In the genomic region with DNA sequence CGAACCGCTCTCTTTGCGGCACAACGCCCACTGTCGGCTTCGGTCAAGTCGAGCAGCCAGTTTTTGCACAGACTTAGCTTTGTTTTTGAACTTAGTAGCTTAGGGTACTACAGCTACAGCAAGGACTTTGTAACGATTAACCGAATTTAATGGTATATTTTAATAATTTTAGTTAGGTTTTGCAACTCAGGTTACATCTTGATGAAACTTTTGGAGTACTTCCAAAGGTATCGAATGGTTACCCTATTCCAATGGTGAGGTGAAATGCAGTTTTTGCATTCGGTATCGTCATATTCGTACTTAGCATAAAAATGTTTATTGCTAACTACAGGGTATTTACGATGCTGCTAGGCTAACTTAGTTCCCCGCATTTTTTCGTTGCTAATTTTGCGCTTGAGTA, we compare ENCODE assay signal across 2 fruit fly cellular contexts.
A peak's percentile ranks its signal among the peaks of the same experiment; 100 is the strongest.
TF ChIP-seq lines count a peak whose summit lies in the region.

No protein-coding gene starts in this region.

TF ChIP-seq in whole organism, prepupa, 60 proteins besides CTCF, POLR2A, EP300 and RAD21:
- TF ChIP-seq Hr4 (GFP tag; optimal IDR thresholded peaks at IDR 0.05; lab: Kevin White, UChicago) (peak; percentile 41), CG32006 (GFP tag; optimal IDR thresholded peaks at IDR 0.05; lab: Kevin White, UChicago) (peak; percentile 67), CG6163 (GFP tag; IDR thresholded peaks at IDR 0.05; lab: Robert Waterston, UW) (0 out of 3 replicates have a peak, but pooled peaks have one; percentile 11), Eip78C (GFP tag; lab: Kevin White, UChicago) (no peak), svp (GFP tag; lab: Kevin White, UChicago) (no peak), CG6276 (GFP tag; optimal IDR thresholded peaks at IDR 0.05; lab: Kevin White, UChicago) (peak; percentile 22), Ets21C (GFP tag; optimal IDR thresholded peaks at IDR 0.05; lab: Kevin White, UChicago) (no peak), CG15336 (GFP tag; IDR thresholded peaks at IDR 0.05; lab: Robert Waterston, UW) (peak; percentile 61), CG9139 (GFP tag; optimal IDR thresholded peaks at IDR 0.05; lab: Kevin White, UChicago) (no peak), eg (GFP tag; IDR thresholded peaks at IDR 0.05; lab: Robert Waterston, UW) (0 out of 3 replicates have a peak, but pooled peaks have one; percentile 34), achi (GFP tag; optimal IDR thresholded peaks at IDR 0.05; lab: Kevin White, UChicago) (peak; percentile 2), CG8119 (GFP tag; IDR thresholded peaks at IDR 0.05; lab: Robert Waterston, UW) (peak; percentile 61; the same call in 1 of the 3 replicates), CG7368 (GFP tag; optimal IDR thresholded peaks at IDR 0.05; lab: Kevin White, UChicago) (no peak)

TF ChIP-seq in whole organism, pupa, 21 proteins besides CTCF, POLR2A, EP300 and RAD21:
- no peak for TF ChIP-seq CG17806 (tag; optimal IDR thresholded peaks at IDR 0.05; lab: Kevin White, UChicago)
- TF ChIP-seq Snoo (tag; optimal IDR thresholded peaks at IDR 0.05; lab: Kevin White, UChicago): no peak
- TF ChIP-seq CG13204 (GFP tag; optimal IDR thresholded peaks at IDR 0.05; lab: Kevin White, UChicago): no peak
- no peak for TF ChIP-seq rn (GFP tag; IDR thresholded peaks at IDR 0.05; lab: Robert Waterston, UW)
- TF ChIP-seq fd96Ca (GFP tag; IDR thresholded peaks at IDR 0.05; lab: Robert Waterston, UW): 0 out of 3 replicates have a peak, but pooled peaks have one; percentile 33
- TF ChIP-seq Ets98B (GFP tag; IDR thresholded peaks at IDR 0.05; lab: Robert Waterston, UW): peak; percentile 24; the same call in 1 of the 2 replicates
- TF ChIP-seq Pif1B (GFP tag; optimal IDR thresholded peaks at IDR 0.05; lab: Kevin White, UChicago): no peak
- peak; percentile 19 for TF ChIP-seq Pif1A (GFP tag; optimal IDR thresholded peaks at IDR 0.05; lab: Kevin White, UChicago)
- TF ChIP-seq D1 (tag; optimal IDR thresholded peaks at IDR 0.05; lab: Kevin White, UChicago): no peak
- no peak for TF ChIP-seq CG34367 (tag; optimal IDR thresholded peaks at IDR 0.05; lab: Kevin White, UChicago)
- peak; percentile 51 for TF ChIP-seq CG8301 (tag; optimal IDR thresholded peaks at IDR 0.05; lab: Kevin White, UChicago)
- TF ChIP-seq CG14655 (GFP tag; optimal IDR thresholded peaks at IDR 0.05; lab: Kevin White, UChicago): peak; percentile 58
- TF ChIP-seq CG9948 (tag; optimal IDR thresholded peaks at IDR 0.05; lab: Kevin White, UChicago): no peak
- no peak for TF ChIP-seq CG4496 (GFP tag; IDR thresholded peaks at IDR 0.05; lab: Robert Waterston, UW)
- TF ChIP-seq CG8159 (tag; optimal IDR thresholded peaks at IDR 0.05; lab: Kevin White, UChicago): no peak
- no peak; the same call in 1 of the 2 replicates for TF ChIP-seq CG32121 (GFP tag; IDR thresholded peaks at IDR 0.05; lab: Robert Waterston, UW)
- no peak for TF ChIP-seq CG10348 (GFP tag; IDR thresholded peaks at IDR 0.05; lab: Robert Waterston, UW)
- no peak for TF ChIP-seq EcR (GFP tag; optimal IDR thresholded peaks at IDR 0.05; lab: Kevin White, UChicago)
- no peak for TF ChIP-seq CG12605 (GFP tag; IDR thresholded peaks at IDR 0.05; lab: Robert Waterston, UW)
- TF ChIP-seq CG15710 (tag; optimal IDR thresholded peaks at IDR 0.05; lab: Kevin White, UChicago): no peak
- TF ChIP-seq gl (tag; optimal IDR thresholded peaks at IDR 0.05; lab: Kevin White, UChicago): no peak
